Worm (Caenorhabditis elegans): Measurements from ENCODE around the gene dml-1.

ce11 chrIV:2886655-2887054, at the start of gene dml-1:
- no peak for TF ChIP-seq cog-1 (tag; optimal IDR thresholded peaks at IDR 0.05)
- TF ChIP-seq T22C8.4 (GFP tag; IDR thresholded peaks at IDR 0.05): no peak
- TF ChIP-seq klf-2 (GFP tag; conservative IDR thresholded peaks at IDR 0.05): no peak
- TF ChIP-seq ztf-23 (GFP tag; IDR thresholded peaks at IDR 0.05): no peak
- no peak for TF ChIP-seq ztf-29 (GFP tag; IDR thresholded peaks at IDR 0.05)
